Fruit fly (Drosophila melanogaster) whole organism, adult: ENCODE results near the gene Frl.

Source experiments
- CG11617 ChIP-seq: fragments of 200-800 bp; sonication (Bioruptor generic); optimal IDR thresholded peaks from 2 replicates; lab custom pipeline; 2017; ENCODE audit warnings: mild to moderate bottlenecking, missing biosample characterization, missing genetic modification reagents, missing genetic modification characterization
- CG12768 ChIP-seq: fragments of 200-800 bp; sonication (Bioruptor generic); optimal IDR thresholded peaks from 2 replicates; lab custom pipeline; 2017; ENCODE audit warnings: missing biosample characterization, missing genetic modification characterization, mild to moderate bottlenecking, moderate library complexity, missing genetic modification reagents
- CG14711 ChIP-seq: fragments of 200-800 bp; sonication (Bioruptor generic); optimal IDR thresholded peaks from 2 replicates; lab custom pipeline; 2018; ENCODE audit warnings: missing biosample characterization, mild to moderate bottlenecking, missing genetic modification characterization, moderate library complexity
- CG1620 ChIP-seq: fragments of 200-800 bp; sonication (Bioruptor generic); optimal IDR thresholded peaks from 2 replicates; lab custom pipeline; 2016; ENCODE audit warnings: missing biosample characterization, missing genetic modification characterization
- CG33017 ChIP-seq: fragments of 200-800 bp; sonication (Bioruptor generic); optimal IDR thresholded peaks from 2 replicates; lab custom pipeline; 2018; ENCODE audit warnings: missing biosample characterization, mild to moderate bottlenecking, missing genetic modification characterization, moderate library complexity
- CG5204 ChIP-seq: fragments of 200-800 bp; sonication (Bioruptor generic); optimal IDR thresholded peaks from 2 replicates; lab custom pipeline; 2016; ENCODE audit warnings: missing biosample characterization, missing genetic modification characterization
- CG7045 ChIP-seq: fragments of 200-800 bp; sonication (Bioruptor generic); optimal IDR thresholded peaks from 2 replicates; lab custom pipeline; 2017; ENCODE audit warnings: missing biosample characterization, mild to moderate bottlenecking, missing genetic modification characterization
- CG7101 ChIP-seq: fragments of 200-800 bp; sonication (Bioruptor generic); optimal IDR thresholded peaks from 2 replicates; lab custom pipeline; 2018; ENCODE audit warnings: missing biosample characterization, mild to moderate bottlenecking, missing genetic modification characterization, moderate library complexity
- Clk ChIP-seq: fragments of 200-800 bp; sonication (Bioruptor generic); optimal IDR thresholded peaks from 2 replicates; lab custom pipeline; 2017; ENCODE audit warnings: missing biosample characterization, missing genetic modification characterization
- Crg-1 ChIP-seq: fragments of 200-800 bp; sonication (Bioruptor generic); optimal IDR thresholded peaks from 2 replicates; lab custom pipeline; 2016; ENCODE audit warnings: missing biosample characterization, missing genetic modification characterization
- Hr96 ChIP-seq: fragments of 200-800 bp; sonication (Bioruptor generic); optimal IDR thresholded peaks from 2 replicates; lab custom pipeline; 2016; ENCODE audit warnings: missing biosample characterization, missing genetic modification characterization
- Mnt ChIP-seq: fragments of 200-800 bp; sonication (Bioruptor generic); optimal IDR thresholded peaks from 2 replicates; lab custom pipeline; 2016; ENCODE audit warnings: missing biosample characterization, mild to moderate bottlenecking, missing genetic modification characterization
- bab1 ChIP-seq: fragments of 200-800 bp; sonication (Bioruptor generic); optimal IDR thresholded peaks from 3 replicates; lab custom pipeline; 2019; ENCODE audit warnings: missing biosample characterization, mild to moderate bottlenecking, missing genetic modification characterization, moderate library complexity
- cic ChIP-seq: fragments of 200-800 bp; sonication (Bioruptor generic); optimal IDR thresholded peaks from 2 replicates; lab custom pipeline; 2017; ENCODE audit warnings: missing biosample characterization, mild to moderate bottlenecking, missing genetic modification characterization, moderate library complexity
- cnc ChIP-seq, 2 experiments: fragments of >200 bp; optimal IDR thresholded peaks; 2 replicates each; lab custom pipeline; 2017
- kay ChIP-seq: fragments of 200-800 bp; sonication (Bioruptor generic); peaks from one replicate; lab custom pipeline; 2016; ENCODE audit warnings: missing biosample characterization, missing genetic modification characterization, borderline replicate concordance
- ovo ChIP-seq: fragments of 200-800 bp; sonication (Bioruptor generic); optimal IDR thresholded peaks from 2 replicates; lab custom pipeline; 2016; ENCODE audit warnings: missing biosample characterization, missing genetic modification characterization
- pad ChIP-seq: fragments of 200-800 bp; sonication (Bioruptor generic); optimal IDR thresholded peaks from 3 replicates; lab custom pipeline; 2017; ENCODE audit warnings: missing biosample characterization, missing genetic modification characterization, mild to moderate bottlenecking, moderate library complexity, missing genetic modification reagents
- tj ChIP-seq: fragments of 200-800 bp; sonication (Bioruptor generic); optimal IDR thresholded peaks from 3 replicates; lab custom pipeline; 2017; ENCODE audit warnings: missing biosample characterization, mild to moderate bottlenecking, missing genetic modification characterization, moderate library complexity
- toe ChIP-seq: fragments of 200-800 bp; sonication (Bioruptor generic); optimal IDR thresholded peaks from 2 replicates; lab custom pipeline; 2016; ENCODE audit warnings: missing biosample characterization, missing genetic modification characterization

The Frl gene

dm6 chr3L:14031171-14032126 is 21.6 kb upstream of the Frl start, which contains the start of the genes CG6650 and endos:
Gene CG6650, plus strand, starts transcription at chr3L:14031450.
Gene endos, minus strand, starts transcription at chr3L:14031706.
- TF ChIP-seq pad (GFP tag; lab: Kevin White, UChicago) = peak; percentile 96
- peak; percentile 81 for TF ChIP-seq CG12768
- peak; percentile 63 for TF ChIP-seq Clk (GFP tag; lab: Kevin White, UChicago)
- peak; percentile 24 for TF ChIP-seq CG14711
- peak; percentile 52 for TF ChIP-seq CG1620 (GFP tag; lab: Kevin White, UChicago)
- TF ChIP-seq Hr96 = peak; percentile 83
- TF ChIP-seq CG7101 = peak; percentile 81
- no peak for TF ChIP-seq CG5204 (GFP tag; lab: Kevin White, UChicago)
- TF ChIP-seq kay (GFP tag; lab: Kevin White, UChicago) = no peak
- TF ChIP-seq ovo (GFP tag; lab: Kevin White, UChicago) = peak; percentile 67
- peak; percentile 80 for TF ChIP-seq CG7045 (GFP tag; lab: Kevin White, UChicago)
- TF ChIP-seq Crg-1 (GFP tag; lab: Kevin White, UChicago) = peak; percentile 62
- TF ChIP-seq cic (GFP tag; lab: Kevin White, UChicago) = peak; percentile 94
- peak; percentile 79 for TF ChIP-seq CG11617 (GFP tag; lab: Kevin White, UChicago)
- TF ChIP-seq cnc (optimal IDR thresholded peaks at IDR 0.05; lab: Kevin White, UChicago) = no peak
- peak; percentile 36 for TF ChIP-seq bab1 (GFP tag; lab: Kevin White, UChicago)
- TF ChIP-seq CG33017 = peak; percentile 37
- TF ChIP-seq toe = peak; percentile 84
- peak; percentile 82 for TF ChIP-seq Mnt (GFP tag; lab: Kevin White, UChicago)
- peak; percentile 60 for TF ChIP-seq tj (GFP tag; lab: Kevin White, UChicago)

dm6 chr3L:14034476-14034875 is 18.5 kb upstream of the Frl start, which contains the start of gene CG6661:
Gene CG6661, plus strand, starts transcription at chr3L:14034776.
- TF ChIP-seq CG33017 (no peak), cnc (optimal IDR thresholded peaks at IDR 0.05; lab: Kevin White, UChicago) (no peak), CG12768 (no peak), tj (GFP tag; lab: Kevin White, UChicago) (no peak)

dm6 chr3L:14036867-14037313 is 16.1 kb upstream of the Frl start, which contains the start of gene Hsp110:
Gene Hsp110, plus strand, starts transcription at chr3L:14037019.
- TF ChIP-seq CG14711 (no peak), CG5204 (GFP tag; lab: Kevin White, UChicago) (no peak), Crg-1 (GFP tag; lab: Kevin White, UChicago) (peak; percentile 43), CG12768 (peak; percentile 36), CG11617 (GFP tag; lab: Kevin White, UChicago) (peak; percentile 66), Hr96 (no peak), Clk (GFP tag; lab: Kevin White, UChicago) (no peak), kay (GFP tag; lab: Kevin White, UChicago) (peak; percentile 96), pad (GFP tag; lab: Kevin White, UChicago) (peak; percentile 14), CG33017 (peak; percentile 65), CG1620 (GFP tag; lab: Kevin White, UChicago) (peak; percentile 43), bab1 (GFP tag; lab: Kevin White, UChicago) (peak; percentile 64), toe (no peak), tj (GFP tag; lab: Kevin White, UChicago) (peak; percentile 48), cnc (optimal IDR thresholded peaks at IDR 0.05; lab: Kevin White, UChicago) (no peak), Mnt (GFP tag; lab: Kevin White, UChicago) (peak; percentile 94), ovo (GFP tag; lab: Kevin White, UChicago) (peak; percentile 4), cic (GFP tag; lab: Kevin White, UChicago) (peak; percentile 29), CG7045 (GFP tag; lab: Kevin White, UChicago) (no peak), CG7101 (peak; percentile 48)

dm6 chr3L:14037655-14038644 is 15.1 kb upstream of the Frl start:
- no peak for TF ChIP-seq CG7045 (GFP tag; lab: Kevin White, UChicago)
- no peak for TF ChIP-seq Crg-1 (GFP tag; lab: Kevin White, UChicago)
- TF ChIP-seq cic (GFP tag; lab: Kevin White, UChicago) = peak; percentile 47
- TF ChIP-seq kay (GFP tag; lab: Kevin White, UChicago) = no peak
- TF ChIP-seq Mnt (GFP tag; lab: Kevin White, UChicago) = peak; percentile 89
- no peak for TF ChIP-seq CG5204 (GFP tag; lab: Kevin White, UChicago)
- TF ChIP-seq CG33017 = no peak
- no peak for TF ChIP-seq Hr96
- TF ChIP-seq toe = no peak
- TF ChIP-seq CG14711 = no peak
- TF ChIP-seq ovo (GFP tag; lab: Kevin White, UChicago) = no peak
- no peak for TF ChIP-seq CG1620 (GFP tag; lab: Kevin White, UChicago)
- TF ChIP-seq tj (GFP tag; lab: Kevin White, UChicago) = peak; percentile 33
- no peak for TF ChIP-seq CG12768
- TF ChIP-seq cnc (optimal IDR thresholded peaks at IDR 0.05; lab: Kevin White, UChicago) = peak in 1 of 2 experiments; percentile 64
- no peak for TF ChIP-seq CG7101
- peak; percentile 2 for TF ChIP-seq bab1 (GFP tag; lab: Kevin White, UChicago)
- TF ChIP-seq pad (GFP tag; lab: Kevin White, UChicago) = peak; percentile 78
- TF ChIP-seq CG11617 (GFP tag; lab: Kevin White, UChicago) = no peak
- TF ChIP-seq Clk (GFP tag; lab: Kevin White, UChicago) = no peak
